Fruit fly (Drosophila melanogaster) whole organism, embryonic: ENCODE measurements around the gene CG14657.

ENCODE experiments used
- Bgb ChIP-seq: fragments of 200-800 bp; sonication (Bioruptor generic); IDR thresholded peaks from 2 replicates; pipeline ENCODE4 v1.3.6; 2022; ENCODE audit warnings: missing biosample characterization, missing genetic modification characterization; ENCODE audit not compliant: partially characterized antibody
- Blimp-1 ChIP-seq: fragments of 200-800 bp; sonication (Bioruptor generic); optimal IDR thresholded peaks from 3 replicates; lab custom pipeline; 2018; ENCODE audit warnings: missing biosample characterization, missing genetic modification characterization, mild to moderate bottlenecking, moderate library complexity, missing genetic modification reagents
- CG10959 ChIP-seq: fragments of 200-800 bp; sonication (Bioruptor generic); IDR thresholded peaks from 2 replicates; pipeline ENCODE4 v1.3.6; 2022; ENCODE audit warnings: missing biosample characterization, missing genetic modification characterization
- CG13296 ChIP-seq: fragments of 200-800 bp; sonication (Bioruptor generic); optimal IDR thresholded peaks from 3 replicates; lab custom pipeline; 2018; ENCODE audit warnings: missing biosample characterization, mild to moderate bottlenecking, missing genetic modification characterization
- CG1602 ChIP-seq: fragments of 200-800 bp; sonication (Bioruptor generic); optimal IDR thresholded peaks from 3 replicates; lab custom pipeline; 2016; ENCODE audit warnings: missing biosample characterization, missing genetic modification characterization
- CG2199 ChIP-seq: fragments of 200-800 bp; sonication (Bioruptor generic); IDR thresholded peaks from 3 replicates; pipeline ENCODE4 v1.3.6; 2022; ENCODE audit warnings: missing biosample characterization, missing genetic modification characterization
- CG32767 ChIP-seq: fragments of 200-800 bp; sonication (Bioruptor generic); IDR thresholded peaks from 2 replicates; pipeline ENCODE4 v1.3.6; 2022; ENCODE audit warnings: missing biosample characterization, missing genetic modification characterization
- CG4404 ChIP-seq: fragments of 200-800 bp; sonication (Bioruptor generic); IDR thresholded peaks from 2 replicates; pipeline ENCODE4 v1.3.6; 2022; ENCODE audit warnings: missing biosample characterization, missing genetic modification characterization
- CG4730 ChIP-seq: fragments of 200-800 bp; sonication (Bioruptor generic); IDR thresholded peaks from 2 replicates; pipeline ENCODE4 v1.3.6; 2022; ENCODE audit warnings: missing biosample characterization, missing genetic modification characterization
- CG8290 ChIP-seq, 3 experiments: fragments of 200-800 bp; sonication (Bioruptor generic); optimal IDR thresholded peaks; 2 replicates each; lab custom pipeline; 2016 to 2019; ENCODE audit warnings: missing biosample characterization in 3 of 3, missing genetic modification characterization in 3 of 3, mild to moderate bottlenecking in 2 of 3, moderate library complexity in 1 of 3
- CG8944 ChIP-seq: fragments of 200-800 bp; sonication (Bioruptor generic); optimal IDR thresholded peaks from 3 replicates; lab custom pipeline; 2016; ENCODE audit warnings: missing biosample characterization, missing genetic modification characterization
- CkIIα-i1 ChIP-seq: fragments of 200-800 bp; sonication (Bioruptor generic); IDR thresholded peaks from 2 replicates; pipeline ENCODE4 v1.3.6; 2022; ENCODE audit warnings: missing biosample characterization, missing genetic modification characterization
- D ChIP-seq, 2 experiments: fragments of 200-800 bp in 1 of 2; fragments of >200 bp in 1 of 2; sonication (Bioruptor generic) in 1 of 2; optimal IDR thresholded peaks; 2 replicates in 1 of 2; 3 replicates in 1 of 2; lab custom pipeline; 2017; ENCODE audit warnings: mild to moderate bottlenecking in 1 of 2, missing biosample characterization in 1 of 2, missing genetic modification characterization in 1 of 2, missing genetic modification reagents in 1 of 2
- Deaf1 ChIP-seq: fragments of 200-800 bp; optimal IDR thresholded peaks from 3 replicates; lab custom pipeline; 2019; ENCODE audit warnings: missing biosample characterization, mild to moderate bottlenecking, missing genetic modification characterization, moderate library complexity
- Dip2 ChIP-seq: fragments of 200-800 bp; sonication (Bioruptor generic); IDR thresholded peaks from 2 replicates; pipeline ENCODE4 v1.3.6; 2022; ENCODE audit warnings: missing biosample characterization, missing genetic modification characterization
- ERR ChIP-seq: fragments of 200-800 bp; sonication (Bioruptor generic); optimal IDR thresholded peaks from 2 replicates; lab custom pipeline; 2016; ENCODE audit warnings: missing biosample characterization, missing genetic modification characterization
- Gsc ChIP-seq: fragments of 200-800 bp; sonication (Bioruptor generic); IDR thresholded peaks from 2 replicates; pipeline ENCODE4 v1.3.6; 2022; ENCODE audit warnings: missing biosample characterization, missing genetic modification characterization
- HLHmδ ChIP-seq: fragments of 200-800 bp; sonication (Bioruptor generic); optimal IDR thresholded peaks from 2 replicates; lab custom pipeline; 2018; ENCODE audit warnings: missing biosample characterization, mild to moderate bottlenecking, missing genetic modification characterization, moderate library complexity
- Mad ChIP-seq: fragments of 200-800 bp; sonication (Bioruptor generic); optimal IDR thresholded peaks from 2 replicates; lab custom pipeline; 2016; ENCODE audit warnings: missing biosample characterization, missing genetic modification characterization
- Opbp ChIP-seq: fragments of 200-800 bp; sonication (Bioruptor generic); IDR thresholded peaks from 3 replicates; pipeline ENCODE4 v1.3.6; 2022; ENCODE audit warnings: missing biosample characterization, missing genetic modification characterization; ENCODE audit not compliant: partially characterized antibody
- Scr ChIP-seq: fragments of 200-800 bp; sonication (Bioruptor generic); IDR thresholded peaks from 2 replicates; pipeline ENCODE4 v1.3.6; 2022; ENCODE audit warnings: missing biosample characterization, missing genetic modification characterization; ENCODE audit not compliant: partially characterized antibody
- Stat92E ChIP-seq, 3 experiments: fragments of >200 bp in 2 of 3; fragments of 200-800 bp in 1 of 3; sonication (Bioruptor generic) in 1 of 3; optimal IDR thresholded peaks; 2 replicates each; lab custom pipeline; 2017 to 2019; ENCODE audit warnings: missing biosample characterization in 3 of 3, missing genetic modification characterization in 3 of 3, mild to moderate bottlenecking in 1 of 3, moderate library complexity in 1 of 3
- YL-1 ChIP-seq: fragments of 200-800 bp; sonication (Bioruptor generic); optimal IDR thresholded peaks from 3 replicates; lab custom pipeline; 2017; ENCODE audit warnings: missing biosample characterization, mild to moderate bottlenecking, missing genetic modification characterization
- cg ChIP-seq: fragments of 200-800 bp; sonication (Bioruptor generic); optimal IDR thresholded peaks from 3 replicates; lab custom pipeline; 2019; ENCODE audit warnings: missing biosample characterization, mild to moderate bottlenecking, missing genetic modification characterization, moderate library complexity
- chinmo ChIP-seq: fragments of 200-800 bp; sonication (Bioruptor generic); IDR thresholded peaks from 4 replicates; pipeline ENCODE4 v1.3.6; 2022; ENCODE audit warnings: missing biosample characterization, missing genetic modification characterization; ENCODE audit not compliant: partially characterized antibody
- ci ChIP-seq: fragments of 200-800 bp; sonication (Bioruptor generic); IDR thresholded peaks from 3 replicates; pipeline ENCODE4 v1.3.6; 2022; ENCODE audit warnings: missing biosample characterization, missing genetic modification characterization
- crc ChIP-seq: fragments of 200-800 bp; sonication (Bioruptor generic); optimal IDR thresholded peaks from 2 replicates; lab custom pipeline; 2016; ENCODE audit warnings: missing biosample characterization, missing genetic modification characterization
- croc ChIP-seq: fragments of 200-800 bp; sonication (Bioruptor generic); conservative IDR thresholded peaks from 3 replicates; pipeline ENCODE4 v1.3.6; 2022; ENCODE audit warnings: missing biosample characterization, missing genetic modification characterization
- crol ChIP-seq: fragments of 200-800 bp; sonication (Bioruptor generic); IDR thresholded peaks from 2 replicates; pipeline ENCODE4 v1.3.6; 2022; ENCODE audit warnings: missing biosample characterization, missing genetic modification characterization
- dm ChIP-seq: fragments of 200-800 bp; sonication (Bioruptor generic); optimal IDR thresholded peaks from 3 replicates; lab custom pipeline; 2016; ENCODE audit warnings: missing biosample characterization, missing genetic modification characterization
- h ChIP-seq: fragments of >200 bp; optimal IDR thresholded peaks from 2 replicates; lab custom pipeline; 2017
- insv ChIP-seq, 2 experiments: fragments of 200-800 bp; sonication (Bioruptor generic); optimal IDR thresholded peaks; 3 replicates each; lab custom pipeline; 2016 to 2018; ENCODE audit warnings: missing biosample characterization in 2 of 2, missing genetic modification characterization in 2 of 2
- lbe ChIP-seq: fragments of 200-800 bp; sonication (Bioruptor generic); optimal IDR thresholded peaks from 2 replicates; lab custom pipeline; 2016; ENCODE audit warnings: missing biosample characterization, mild to moderate bottlenecking, missing genetic modification characterization
- lmd ChIP-seq: fragments of 200-800 bp; sonication (Bioruptor generic); IDR thresholded peaks from 2 replicates; pipeline ENCODE4 v1.3.6; 2022; ENCODE audit warnings: missing biosample characterization, missing genetic modification characterization
- onecut ChIP-seq: fragments of 200-800 bp; sonication (Bioruptor generic); IDR thresholded peaks from 2 replicates; pipeline ENCODE4 v1.3.6; 2022; ENCODE audit warnings: missing biosample characterization, missing genetic modification characterization
- phol ChIP-seq: fragments of 200-800 bp; sonication (Bioruptor generic); optimal IDR thresholded peaks from 3 replicates; lab custom pipeline; 2018; ENCODE audit warnings: missing biosample characterization, mild to moderate bottlenecking, missing genetic modification characterization, moderate library complexity
- prd ChIP-seq, 3 experiments: fragments of >200 bp in 2 of 3; fragments of 200-800 bp in 1 of 3; sonication (Bioruptor generic) in 1 of 3; optimal IDR thresholded peaks in 2 of 3; IDR thresholded peaks in 1 of 3; 2 replicates in 2 of 3; 3 replicates in 1 of 3; pipeline versions ENCODE4 v1.3.6 to Lab custom; 2017 to 2022; ENCODE audit warnings: missing biosample characterization in 1 of 3, missing genetic modification characterization in 1 of 3
- slou ChIP-seq: fragments of 200-800 bp; sonication (Bioruptor generic); optimal IDR thresholded peaks from 3 replicates; lab custom pipeline; 2016; ENCODE audit warnings: missing biosample characterization, missing genetic modification characterization
- sna ChIP-seq: fragments of 200-800 bp; sonication (Bioruptor generic); IDR thresholded peaks from 2 replicates; pipeline ENCODE4 v1.3.6; 2022; ENCODE audit warnings: missing biosample characterization, missing genetic modification characterization; ENCODE audit not compliant: partially characterized antibody
- tin ChIP-seq: fragments of 200-800 bp; sonication (Bioruptor generic); optimal IDR thresholded peaks from 3 replicates; lab custom pipeline; 2016; ENCODE audit warnings: missing biosample characterization, missing genetic modification characterization
- wek ChIP-seq: fragments of 200-800 bp; sonication (Bioruptor generic); optimal IDR thresholded peaks from 3 replicates; lab custom pipeline; 2018; ENCODE audit warnings: missing biosample characterization, mild to moderate bottlenecking, missing genetic modification characterization, moderate library complexity
- z ChIP-seq: fragments of 200-800 bp; sonication (Bioruptor generic); IDR thresholded peaks from 3 replicates; pipeline ENCODE4 v1.3.6; 2022; ENCODE audit warnings: missing biosample characterization, missing genetic modification characterization

CG14657 gene

DNA sequence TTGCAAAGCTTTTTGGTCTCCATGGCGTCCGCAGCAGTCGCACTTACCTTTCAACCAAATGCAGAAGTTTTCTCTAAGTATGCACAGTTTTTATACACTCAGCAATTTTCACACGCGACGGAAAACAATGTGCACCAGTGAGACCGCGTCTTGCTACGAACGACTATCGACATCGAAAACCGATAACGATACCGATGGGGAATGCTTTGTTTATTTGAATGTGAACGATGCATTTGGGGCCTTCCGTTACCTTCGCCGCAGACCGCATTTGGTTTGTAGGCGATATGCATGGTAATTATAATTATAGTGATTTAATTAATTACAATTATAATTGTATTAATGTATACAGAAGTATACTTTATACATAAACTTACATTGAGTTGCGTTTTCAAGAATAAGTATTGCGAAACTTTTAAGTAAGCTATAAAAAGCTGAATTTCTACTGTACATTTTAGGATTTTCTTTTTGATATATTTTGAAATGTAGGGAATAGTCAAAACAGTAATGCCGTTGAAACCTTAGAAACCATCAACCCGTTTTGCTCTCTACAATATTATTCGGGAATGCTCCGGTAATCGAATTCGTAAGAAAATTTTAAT is 9.2 kb downstream of the CG14657 start, which contains the start of the genes Hus1-like and ctrip (continued):
- TF ChIP-seq Dip2: no peak
- TF ChIP-seq prd (optimal IDR thresholded peaks at IDR 0.05; lab: Kevin White, UChicago): no peak
- peak; percentile 45; the same call in 2 of the 3 replicates for TF ChIP-seq prd (GFP tag; IDR thresholded peaks at IDR 0.05; lab: Robert Waterston, UW)

DNA sequence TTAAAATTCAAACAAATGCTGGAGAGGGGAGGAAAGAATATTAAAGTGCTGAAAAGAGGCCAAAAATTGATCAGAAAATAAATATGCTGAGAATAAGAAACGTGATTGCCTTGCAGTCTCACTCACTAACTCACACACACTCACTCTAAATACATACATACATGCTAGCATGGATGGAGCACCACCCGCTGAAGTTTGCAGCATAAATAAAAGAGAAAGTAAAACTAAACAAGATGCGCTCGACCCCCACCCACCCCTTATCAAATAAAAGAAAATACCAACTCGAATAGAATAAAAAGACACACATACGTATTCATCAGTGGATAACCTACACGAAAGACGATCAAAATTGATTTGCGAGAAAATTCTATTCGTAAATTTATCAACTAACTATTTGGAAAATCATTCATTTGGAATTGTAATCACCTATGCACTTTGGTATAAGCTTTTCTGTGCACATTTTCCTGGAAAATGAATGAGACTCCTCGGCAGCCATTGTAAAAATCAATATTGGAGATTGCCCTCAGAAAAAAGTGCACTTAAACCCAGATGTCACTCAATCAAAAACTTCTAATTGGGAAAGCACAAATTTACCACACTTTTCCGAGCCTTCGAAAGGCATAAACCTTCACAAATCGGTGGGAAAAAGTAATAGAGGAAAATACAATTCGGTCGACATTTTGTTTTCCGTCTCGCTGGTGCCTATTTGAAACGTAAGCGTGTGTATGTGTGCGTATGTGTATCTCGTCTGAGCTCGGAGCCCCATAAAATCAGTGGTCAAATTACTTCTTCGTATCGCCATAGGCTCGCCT is 9.9 kb downstream of the CG14657 start, which contains the start of gene Gmppb:
Gmppb (plus strand) TSS at position 321 of the 812 bp plus-strand sequence.
- TF ChIP-seq CG4404 (GFP tag; lab: Robert Waterston, UW) (no peak), dm (GFP tag; lab: Kevin White, UChicago) (no peak), CG10959 (no peak), Mad (GFP tag; lab: Kevin White, UChicago) (no peak), chinmo (GFP tag; lab: Robert Waterston, UW) (0 out of 4 replicates have a peak, but pooled peaks have one; percentile 9), Blimp-1 (peak; percentile 92), sna (GFP tag; lab: Robert Waterston, UW) (peak; percentile 29; the same call in 1 of the 2 replicates), Stat92E (GFP tag; optimal IDR thresholded peaks at IDR 0.05; lab: Kevin White, UChicago) (peak in 1 of 3 experiments; percentile 72), crol (GFP tag; lab: Robert Waterston, UW) (peak; percentile 49; the same call in 1 of the 2 replicates), phol (tag; lab: Kevin White, UChicago) (peak; percentile 93), CG4730 (GFP tag; lab: Robert Waterston, UW) (no peak), slou (GFP tag; lab: Kevin White, UChicago) (no peak), CG2199 (0 out of 3 replicates have a peak, but pooled peaks have one; percentile 19), z (GFP tag; lab: Robert Waterston, UW) (peak; percentile 93), onecut (GFP tag; lab: Robert Waterston, UW) (peak; percentile 86), CkIIα-i1 (GFP tag; lab: Robert Waterston, UW) (no peak), CG32767 (GFP tag; lab: Robert Waterston, UW) (peak; percentile 38; the same call in 1 of the 2 replicates), cg (GFP tag; lab: Kevin White, UChicago) (peak; percentile 78), YL-1 (GFP tag; lab: Kevin White, UChicago) (peak; percentile 72), ERR (no peak), CG8290 (GFP tag; optimal IDR thresholded peaks at IDR 0.05; lab: Kevin White, UChicago) (no peak), CG8290 (tag; optimal IDR thresholded peaks at IDR 0.05; lab: Kevin White, UChicago) (no peak), ci (GFP tag; lab: Robert Waterston, UW) (peak; percentile 15; the same call in 1 of the 3 replicates)

DNA sequence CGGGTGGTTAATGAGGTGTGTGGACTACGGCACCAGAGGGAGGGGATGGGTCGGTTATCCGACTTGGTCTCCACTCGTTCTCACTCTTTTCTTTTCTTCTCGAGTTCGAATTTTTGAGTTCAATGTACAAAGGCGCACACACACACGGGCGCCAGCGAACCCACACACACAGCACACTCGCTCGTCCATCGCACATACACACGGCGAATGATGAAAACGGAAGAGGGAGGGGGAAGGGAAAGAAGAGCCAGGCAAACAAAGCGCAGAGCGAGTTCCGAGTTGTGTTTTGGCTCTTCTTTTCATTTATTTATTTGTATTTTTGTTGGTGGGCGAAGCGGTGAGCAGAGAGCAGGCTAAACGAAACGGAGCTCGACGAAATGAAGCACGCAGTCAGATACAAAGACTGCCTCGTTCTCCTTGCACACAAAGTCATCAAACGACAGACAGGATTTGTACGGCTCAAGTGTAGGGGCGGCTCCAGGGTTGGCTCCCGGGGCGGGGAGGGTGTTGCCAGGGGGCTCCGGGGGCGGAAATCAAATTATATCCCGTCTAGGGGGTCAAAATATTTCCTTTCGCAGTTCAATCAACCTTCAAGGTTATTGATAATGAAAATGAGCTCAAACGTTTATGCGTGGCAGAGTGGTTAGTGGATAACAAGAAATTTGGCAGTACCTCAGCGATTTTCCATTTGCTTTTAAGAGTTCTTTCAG is 11.1 kb downstream of the CG14657 start:
- TF ChIP-seq Scr (peak; percentile 50), HLHmδ (GFP tag; lab: Kevin White, UChicago) (peak; percentile 23), wek (no peak), h (lab: Kevin White, UChicago) (no peak), insv (GFP tag; optimal IDR thresholded peaks at IDR 0.05; lab: Kevin White, UChicago) (no peak), CG1602 (GFP tag; lab: Kevin White, UChicago) (no peak), croc (no peak), tin (no peak), Deaf1 (tag; lab: Kevin White, UChicago) (peak; percentile 87), CG13296 (peak; percentile 3), D (optimal IDR thresholded peaks at IDR 0.05; lab: Kevin White, UChicago) (no peak), D (GFP tag; optimal IDR thresholded peaks at IDR 0.05; lab: Kevin White, UChicago) (no peak), ci (GFP tag; lab: Robert Waterston, UW) (no peak; the same call in 2 of the 3 replicates), Bgb (GFP tag; lab: Robert Waterston, UW) (peak; percentile 28; the same call in 1 of the 2 replicates), Gsc (GFP tag; lab: Robert Waterston, UW) (no peak), Opbp (GFP tag; lab: Robert Waterston, UW) (0 out of 3 replicates have a peak, but pooled peaks have one; percentile 48), crc (GFP tag; lab: Kevin White, UChicago) (no peak), lmd (GFP tag; lab: Robert Waterston, UW) (no peak), lbe (GFP tag; lab: Kevin White, UChicago) (peak; percentile 75), CG8944 (no peak)
